Worm (Caenorhabditis elegans) whole organism, L4 larva: Measurements from ENCODE around the gene F42G10.1.

Experiments used
- Y5F2A.4 ChIP-seq: fragments of 200-800 bp; sonication (Bioruptor generic); optimal IDR thresholded peaks from 2 replicates; lab custom pipeline; 2018; ENCODE audit warnings: mild to moderate bottlenecking, missing genetic modification characterization, missing compliant biosample characterization
- lin-13 ChIP-seq: fragments of 150-350 bp; optimal IDR thresholded peaks from 2 replicates; lab custom pipeline; 2014; ENCODE audit warnings: missing biosample characterization, missing genetic modification reagents, missing genetic modification characterization
- unc-39 ChIP-seq: sonication (generic microtip); optimal IDR thresholded peaks from 2 replicates; lab custom pipeline; 2017; ENCODE audit warnings: missing biosample characterization, missing genetic modification characterization
- vab-7 ChIP-seq: fragments of 200-800 bp; sonication (Bioruptor generic); IDR thresholded peaks from 2 replicates; pipeline ENCODE4 v1.3.6; 2022; ENCODE audit warnings: missing genetic modification reagents, missing genetic modification characterization, missing compliant biosample characterization

DNA sequence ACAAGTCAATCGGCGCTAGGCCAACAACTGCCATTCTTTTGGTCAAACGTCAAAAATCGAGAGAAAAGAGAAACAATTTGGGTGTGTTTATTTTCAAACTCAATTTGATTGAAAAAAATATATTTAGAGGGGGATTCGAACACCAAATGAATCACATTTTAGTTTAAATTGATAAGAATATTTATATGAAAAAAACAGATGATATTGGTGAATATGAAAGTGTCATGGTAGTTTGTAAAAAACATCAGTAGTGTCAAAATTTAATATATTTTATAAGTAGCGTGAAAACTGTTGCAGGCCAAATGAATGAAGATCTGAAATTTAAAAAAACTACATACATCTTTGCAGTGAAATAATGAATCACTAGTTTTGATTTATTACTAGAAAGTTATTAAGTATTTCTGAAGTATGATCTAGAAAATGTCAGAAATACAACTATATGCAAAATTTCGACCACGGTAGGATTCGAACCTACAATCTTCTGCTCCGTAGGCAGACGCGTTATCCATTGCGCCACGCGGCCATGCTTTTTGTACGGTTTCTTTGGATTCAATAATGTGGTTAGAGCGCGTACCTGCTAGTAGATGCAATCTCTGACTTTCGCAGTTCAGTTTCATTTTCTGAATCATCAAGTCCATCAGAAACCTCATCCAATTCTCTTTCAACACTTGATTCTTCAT, 3.9 kb downstream of the F42G10.1 start, which contains the start of gene F19C6.4:
- TF ChIP-seq unc-39: no peak
- TF ChIP-seq lin-13: no peak
- no peak for TF ChIP-seq Y5F2A.4 (GFP tag; lab: Kevin White, UChicago)
- TF ChIP-seq vab-7 (GFP tag; lab: Robert Waterston, UW): peak; percentile 55; the same call in 1 of the 2 replicates
